Worm (Caenorhabditis elegans) whole organism, young adult: ENCODE results near the gene inf-1.

Experiments
- B0019.2 ChIP-seq: fragments of 200-800 bp; sonication (Bioruptor generic); conservative IDR thresholded peaks from 2 replicates; pipeline ENCODE4 v1.3.6; 2022; ENCODE audit warnings: missing genetic modification reagents, missing genetic modification characterization, missing compliant biosample characterization
- C06A6.2 ChIP-seq: fragments of 200-800 bp; sonication (Bioruptor generic); conservative IDR thresholded peaks from 2 replicates; pipeline ENCODE4 v1.3.6; 2022; ENCODE audit warnings: missing genetic modification characterization, missing compliant biosample characterization
- D2030.7 ChIP-seq: fragments of 200-800 bp; sonication (Bioruptor generic); IDR thresholded peaks from 2 replicates; pipeline ENCODE4 v1.3.6; 2022; ENCODE audit warnings: missing genetic modification reagents, missing genetic modification characterization, missing compliant biosample characterization
- F37B4.10 ChIP-seq: fragments of 200-800 bp; sonication (Bioruptor generic); IDR thresholded peaks from 2 replicates; pipeline ENCODE4 v1.3.6; 2022; ENCODE audit warnings: missing genetic modification characterization, missing compliant biosample characterization
- F55B11.4 ChIP-seq: sonication (generic microtip); optimal IDR thresholded peaks from 2 replicates; lab custom pipeline; 2016; ENCODE audit warnings: missing compliant biosample characterization, missing genetic modification characterization, borderline replicate concordance; ENCODE audit not compliant: insufficient read depth
- F57C9.4 ChIP-seq: sonication (generic microtip); optimal IDR thresholded peaks from 2 replicates; lab custom pipeline; 2017; ENCODE audit warnings: mild to moderate bottlenecking, missing genetic modification characterization, missing compliant biosample characterization
- T26A5.8 ChIP-seq: sonication (generic microtip); optimal IDR thresholded peaks from 2 replicates; lab custom pipeline; 2016; ENCODE audit warnings: missing genetic modification characterization, missing compliant biosample characterization
- Y53F4B.3 ChIP-seq: fragments of 200-800 bp; sonication (Bioruptor generic); IDR thresholded peaks from 2 replicates; pipeline ENCODE4 v1.3.6; 2022; ENCODE audit warnings: missing genetic modification reagents, missing genetic modification characterization, missing compliant biosample characterization
- Y67H2A.10 ChIP-seq: fragments of 200-800 bp; sonication (Bioruptor generic); conservative IDR thresholded peaks from 2 replicates; pipeline ENCODE4 v1.3.6; 2022; ENCODE audit warnings: missing genetic modification reagents, missing genetic modification characterization, missing compliant biosample characterization
- atf-7 ChIP-seq: sonication (generic microtip); optimal IDR thresholded peaks from 2 replicates; lab custom pipeline; 2017; ENCODE audit warnings: mild to moderate bottlenecking, missing genetic modification characterization, missing compliant biosample characterization
- athp-1 ChIP-seq: sonication (generic microtip); optimal IDR thresholded peaks from 2 replicates; lab custom pipeline; 2017; ENCODE audit warnings: mild to moderate bottlenecking, missing genetic modification characterization, missing compliant biosample characterization
- attf-3 ChIP-seq: fragments of 200-800 bp; sonication (Bioruptor generic); conservative IDR thresholded peaks from 2 replicates; pipeline ENCODE4 v1.3.6; 2022; ENCODE audit warnings: missing genetic modification reagents, missing genetic modification characterization, missing compliant biosample characterization
- bed-2 ChIP-seq: fragments of 200-800 bp; sonication (Bioruptor generic); IDR thresholded peaks from 2 replicates; pipeline ENCODE4 v1.3.6; 2022; ENCODE audit warnings: missing genetic modification reagents, missing genetic modification characterization, missing compliant biosample characterization
- cebp-1 ChIP-seq, 2 experiments: fragments of 200-800 bp in 1 of 2; sonication (Bioruptor generic) in 1 of 2; sonication (generic microtip) in 1 of 2; IDR thresholded peaks in 1 of 2; optimal IDR thresholded peaks in 1 of 2; 2 replicates each; pipeline versions ENCODE4 v1.3.6 to Lab custom; 2017 to 2022; ENCODE audit warnings: missing compliant biosample characterization in 2 of 2, missing genetic modification characterization in 2 of 2, mild to moderate bottlenecking in 1 of 2, missing genetic modification reagents in 1 of 2, moderate library complexity in 1 of 2
- cebp-2 ChIP-seq: fragments of 200-800 bp; sonication (Bioruptor generic); IDR thresholded peaks from 2 replicates; pipeline ENCODE4 v1.3.6; 2022; ENCODE audit warnings: missing genetic modification characterization, missing compliant biosample characterization
- ceh-100 ChIP-seq: fragments of 200-800 bp; sonication (Bioruptor generic); IDR thresholded peaks from 2 replicates; pipeline ENCODE4 v1.3.6; 2022; ENCODE audit warnings: missing genetic modification reagents, missing genetic modification characterization, missing compliant biosample characterization
- die-1 ChIP-seq: sonication (generic microtip); optimal IDR thresholded peaks from 2 replicates; lab custom pipeline; 2016; ENCODE audit warnings: missing genotype, mild to moderate bottlenecking, missing genetic modification characterization, missing compliant biosample characterization
- egl-18 ChIP-seq: fragments of 200-800 bp; sonication (Bioruptor generic); IDR thresholded peaks from 2 replicates; pipeline ENCODE4 v1.3.6; 2022; ENCODE audit warnings: missing genetic modification reagents, missing genetic modification characterization, missing compliant biosample characterization
- egrh-3 ChIP-seq: fragments of 200-800 bp; sonication (Bioruptor generic); IDR thresholded peaks from 2 replicates; pipeline ENCODE4 v1.3.6; 2022; ENCODE audit warnings: missing genetic modification reagents, missing genetic modification characterization, missing compliant biosample characterization
- ekl-4 ChIP-seq: fragments of 200-800 bp; sonication (Bioruptor generic); IDR thresholded peaks from 2 replicates; pipeline ENCODE4 v1.3.6; 2022; ENCODE audit warnings: missing genetic modification reagents, missing genetic modification characterization, missing compliant biosample characterization
- fkh-3 ChIP-seq: sonication (generic microtip); optimal IDR thresholded peaks from 2 replicates; lab custom pipeline; 2016; ENCODE audit warnings: mild to moderate bottlenecking, missing genetic modification characterization, missing compliant biosample characterization
- him-1 ChIP-seq: sonication (generic microtip); optimal IDR thresholded peaks from 2 replicates; lab custom pipeline; 2016; ENCODE audit warnings: missing genotype, missing genetic modification reagents, missing genetic modification characterization, missing compliant biosample characterization
- hlh-12 ChIP-seq: sonication (generic microtip); optimal IDR thresholded peaks from 2 replicates; lab custom pipeline; 2016; ENCODE audit warnings: missing genetic modification characterization, missing compliant biosample characterization
- hlh-26 ChIP-seq: fragments of 200-800 bp; sonication (Bioruptor generic); conservative IDR thresholded peaks from 2 replicates; pipeline ENCODE4 v1.3.6; 2022; ENCODE audit warnings: missing genetic modification reagents, missing genetic modification characterization, missing compliant biosample characterization
- lin-40 ChIP-seq: sonication (generic microtip); optimal IDR thresholded peaks from 2 replicates; lab custom pipeline; 2016; ENCODE audit warnings: missing genetic modification characterization, mild to moderate bottlenecking, missing compliant biosample characterization, missing genotype, missing genetic modification reagents
- lsy-27 ChIP-seq: sonication (generic microtip); optimal IDR thresholded peaks from 2 replicates; lab custom pipeline; 2017; ENCODE audit warnings: missing genetic modification characterization, mild to moderate bottlenecking, missing compliant biosample characterization, antibody characterized with exemption, missing genotype, borderline replicate concordance; ENCODE audit not compliant: insufficient read depth
- madf-3 ChIP-seq: fragments of 200-800 bp; sonication (Bioruptor generic); IDR thresholded peaks from 2 replicates; pipeline ENCODE4 v1.3.6; 2022; ENCODE audit warnings: missing genetic modification reagents, missing genetic modification characterization, missing compliant biosample characterization
- mel-28 ChIP-seq: sonication (generic microtip); optimal IDR thresholded peaks from 2 replicates; lab custom pipeline; 2016; ENCODE audit warnings: borderline replicate concordance, mild to moderate bottlenecking, missing genetic modification characterization, missing compliant biosample characterization
- mes-4 ChIP-seq: sonication (generic microtip); optimal IDR thresholded peaks from 2 replicates; lab custom pipeline; 2016; ENCODE audit warnings: missing genotype, missing genetic modification characterization, missing compliant biosample characterization
- nfya-2 ChIP-seq: fragments of 200-800 bp; sonication (Bioruptor generic); IDR thresholded peaks from 2 replicates; pipeline ENCODE4 v1.3.6; 2022; ENCODE audit warnings: missing genetic modification reagents, missing genetic modification characterization, missing compliant biosample characterization
- nhr-179 ChIP-seq: sonication (generic microtip); optimal IDR thresholded peaks from 2 replicates; lab custom pipeline; 2016; ENCODE audit warnings: mild to moderate bottlenecking, missing genetic modification characterization, missing compliant biosample characterization
- nhr-90 ChIP-seq: sonication (generic microtip); optimal IDR thresholded peaks from 2 replicates; lab custom pipeline; 2016; ENCODE audit warnings: missing genotype, mild to moderate bottlenecking, missing genetic modification characterization, missing compliant biosample characterization
- pbrm-1 ChIP-seq: fragments of 200-800 bp; sonication (Bioruptor generic); IDR thresholded peaks from 2 replicates; pipeline ENCODE4 v1.3.6; 2022; ENCODE audit warnings: missing genetic modification reagents, missing genetic modification characterization, missing compliant biosample characterization
- pha-4 ChIP-seq: fragments of 150-350 bp; sonication (generic microtip); optimal IDR thresholded peaks from 2 replicates; lab custom pipeline; 2014; ENCODE audit warnings: missing biosample characterization, missing genetic modification reagents, missing genetic modification characterization
- rec-8 ChIP-seq, 2 experiments: sonication (generic microtip); optimal IDR thresholded peaks; 2 replicates each; lab custom pipeline; 2016; ENCODE audit warnings: mild to moderate bottlenecking in 2 of 2, missing genetic modification characterization in 2 of 2, missing genetic modification reagents in 2 of 2, missing genotype in 2 of 2, missing biosample characterization in 1 of 2, missing compliant biosample characterization in 1 of 2, moderate library complexity in 1 of 2
- sdz-38 ChIP-seq: sonication (generic microtip); optimal IDR thresholded peaks from 2 replicates; lab custom pipeline; 2016; ENCODE audit warnings: missing genotype, missing genetic modification characterization, missing compliant biosample characterization
- snpc-1.1 ChIP-seq: sonication (generic microtip); optimal IDR thresholded peaks from 2 replicates; lab custom pipeline; 2017; ENCODE audit warnings: missing genetic modification characterization, mild to moderate bottlenecking, missing compliant biosample characterization, antibody characterized with exemption, moderate library complexity, missing genotype, missing genetic modification reagents; ENCODE audit not compliant: insufficient read depth
- snpc-1.3 ChIP-seq: sonication (generic microtip); optimal IDR thresholded peaks from 2 replicates; lab custom pipeline; 2017; ENCODE audit warnings: missing genetic modification characterization, mild to moderate bottlenecking, missing compliant biosample characterization, antibody characterized with exemption, moderate library complexity, missing genotype, missing genetic modification reagents; ENCODE audit not compliant: insufficient read depth
- sptf-2 ChIP-seq: fragments of 200-800 bp; sonication (Bioruptor generic); optimal IDR thresholded peaks from 2 replicates; lab custom pipeline; 2018; ENCODE audit warnings: mild to moderate bottlenecking, missing genetic modification characterization, missing compliant biosample characterization
- tbp1 ChIP-seq: fragments of 200-800 bp; sonication (Bioruptor generic); optimal IDR thresholded peaks from 2 replicates; lab custom pipeline; 2018; ENCODE audit warnings: mild to moderate bottlenecking, missing genetic modification characterization, missing compliant biosample characterization
- tbx-9 ChIP-seq: sonication (generic microtip); optimal IDR thresholded peaks from 2 replicates; lab custom pipeline; 2016; ENCODE audit warnings: borderline replicate concordance, missing genetic modification characterization, inconsistent platforms, missing compliant biosample characterization
- tlf-1 ChIP-seq: fragments of 200-800 bp; sonication (Bioruptor generic); optimal IDR thresholded peaks from 2 replicates; lab custom pipeline; 2018; ENCODE audit warnings: mild to moderate bottlenecking, missing genetic modification characterization, missing compliant biosample characterization
- unc-62 ChIP-seq: fragments of 150-350 bp; optimal IDR thresholded peaks from 2 replicates; lab custom pipeline; 2014; ENCODE audit warnings: missing biosample characterization, missing genetic modification reagents, missing genetic modification characterization
- zfh-2 ChIP-seq: fragments of 200-800 bp; sonication (Bioruptor generic); conservative IDR thresholded peaks from 2 replicates; pipeline ENCODE4 v1.3.6; 2022; ENCODE audit warnings: missing genetic modification reagents, missing genetic modification characterization, missing compliant biosample characterization
- ztf-26 ChIP-seq: sonication (generic microtip); optimal IDR thresholded peaks from 2 replicates; lab custom pipeline; 2017; ENCODE audit warnings: missing genetic modification characterization, missing compliant biosample characterization

inf-1 gene

ce11 chrIII:6955766-6956165, 25.8 kb downstream of the inf-1 start (continued):
- TF ChIP-seq rec-8 (tag; optimal IDR thresholded peaks at IDR 0.05; lab: Kevin White, UChicago) (no peak), lin-40 (tag; lab: Kevin White, UChicago) (no peak), egrh-3 (GFP tag; lab: Robert Waterston, UW) (no peak), zfh-2 (GFP tag; lab: Robert Waterston, UW) (no peak), pbrm-1 (GFP tag; lab: Robert Waterston, UW) (no peak), fkh-3 (tag; lab: Kevin White, UChicago) (no peak), pha-4 (tag; lab: Kevin White, UChicago) (no peak)

DNA sequence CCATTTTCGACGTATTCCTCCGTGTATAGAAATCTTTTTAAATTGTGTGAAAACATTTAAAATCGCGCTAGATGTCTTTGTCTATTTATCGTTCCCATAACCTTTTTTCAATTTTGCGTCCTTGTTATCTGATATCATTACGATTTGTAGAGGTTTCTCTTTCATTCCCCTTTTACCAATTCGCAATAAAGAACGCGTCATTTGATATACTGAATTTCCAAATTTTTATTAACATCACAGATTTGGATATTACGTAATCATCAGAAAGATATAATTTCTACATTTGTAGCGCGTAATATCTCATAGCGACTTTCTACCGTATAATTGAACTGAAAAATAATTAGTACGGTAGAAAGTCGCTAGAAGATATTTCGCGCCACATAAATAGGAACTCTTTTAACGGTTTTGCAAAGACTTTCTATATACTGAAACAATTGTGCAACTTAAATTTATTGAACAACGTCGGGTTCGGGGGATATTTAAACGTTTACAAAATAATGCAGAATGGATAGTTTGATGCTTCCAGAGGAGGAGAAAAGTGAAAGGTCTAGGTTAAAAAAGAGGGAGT, 28.8 kb downstream of the inf-1 start:
- TF ChIP-seq rec-8 (tag; optimal IDR thresholded peaks at IDR 0.05; lab: Kevin White, UChicago) (peak in 1 of 2 experiments; percentile 9), tlf-1 (GFP tag; lab: Kevin White, UChicago) (no peak), F57C9.4 (no peak), ztf-26 (tag; lab: Kevin White, UChicago) (no peak), snpc-1.1 (no peak), Y53F4B.3 (no peak), atf-7 (tag; lab: Kevin White, UChicago) (no peak), attf-3 (GFP tag; lab: Robert Waterston, UW) (no peak), Y67H2A.10 (no peak), egrh-3 (GFP tag; lab: Robert Waterston, UW) (no peak), C06A6.2 (GFP tag; lab: Robert Waterston, UW) (no peak), hlh-12 (tag; lab: Kevin White, UChicago) (no peak), D2030.7 (GFP tag; lab: Robert Waterston, UW) (no peak), athp-1 (tag; lab: Kevin White, UChicago) (peak; percentile 71), tbp1 (no peak), zfh-2 (GFP tag; lab: Robert Waterston, UW) (no peak), tbx-9 (no peak), sdz-38 (tag; lab: Kevin White, UChicago) (no peak), die-1 (tag; lab: Kevin White, UChicago) (no peak), madf-3 (GFP tag; lab: Robert Waterston, UW) (no peak), ceh-100 (no peak), lsy-27 (tag; lab: Kevin White, UChicago) (no peak), unc-62 (no peak), him-1 (peak; percentile 99), F55B11.4 (tag; lab: Kevin White, UChicago) (no peak), ekl-4 (GFP tag; lab: Robert Waterston, UW) (peak; percentile 70), F37B4.10 (GFP tag; lab: Robert Waterston, UW) (no peak), nhr-90 (tag; lab: Kevin White, UChicago) (no peak), mes-4 (tag; lab: Kevin White, UChicago) (no peak), snpc-1.3 (tag; lab: Kevin White, UChicago) (peak; percentile 25), sptf-2 (no peak), hlh-26 (GFP tag; lab: Robert Waterston, UW) (no peak), bed-2 (GFP tag; lab: Robert Waterston, UW) (no peak), nhr-179 (tag; lab: Kevin White, UChicago) (no peak), nfya-2 (GFP tag; lab: Robert Waterston, UW) (no peak), T26A5.8 (no peak), mel-28 (tag; lab: Kevin White, UChicago) (no peak), egl-18 (GFP tag; lab: Robert Waterston, UW) (no peak), cebp-2 (GFP tag; lab: Robert Waterston, UW) (no peak), B0019.2 (no peak), cebp-1 (GFP tag; IDR thresholded peaks at IDR 0.05; lab: Robert Waterston, UW) (no peak), cebp-1 (tag; optimal IDR thresholded peaks at IDR 0.05; lab: Kevin White, UChicago) (no peak)
